Worm (Caenorhabditis elegans) whole organism, L1 larva: ENCODE results near the gene lido-10.
A peak's percentile ranks its signal among the peaks of the same experiment; 100 is the strongest.

Source experiments
- C04F5.9 ChIP-seq: sonication (generic microtip); optimal IDR thresholded peaks from 2 replicates; lab custom pipeline; 2016; ENCODE audit warnings: missing genetic modification characterization, missing compliant biosample characterization
- F16B12.6 ChIP-seq: fragments of 150-350 bp; optimal IDR thresholded peaks from 2 replicates; lab custom pipeline; 2014; ENCODE audit warnings: missing biosample characterization, missing genetic modification characterization
- aly-2 ChIP-seq: fragments of 150-350 bp; optimal IDR thresholded peaks from 2 replicates; lab custom pipeline; 2014; ENCODE audit warnings: missing biosample characterization, missing genetic modification characterization
- ama-1 ChIP-seq: fragments of 150-350 bp; optimal IDR thresholded peaks from 2 replicates; lab custom pipeline; 2014
- ceh-8 ChIP-seq: fragments of 200-800 bp; sonication (Bioruptor generic); optimal IDR thresholded peaks from 2 replicates; lab custom pipeline; 2018; ENCODE audit warnings: mild to moderate bottlenecking, missing genetic modification characterization, moderate library complexity, missing compliant biosample characterization
- egl-27 ChIP-seq, 2 experiments: fragments of 150-350 bp in 1 of 2; sonication (generic microtip); optimal IDR thresholded peaks; 3 replicates each; lab custom pipeline; 2017 to 2018; ENCODE audit warnings: missing biosample characterization in 2 of 2, missing genetic modification characterization in 2 of 2, missing genetic modification reagents in 2 of 2
- fkh-10 ChIP-seq: sonication (generic microtip); optimal IDR thresholded peaks from 2 replicates; lab custom pipeline; 2017; ENCODE audit warnings: missing biosample characterization, missing genetic modification reagents, missing genetic modification characterization
- fkh-4 ChIP-seq: sonication (generic microtip); optimal IDR thresholded peaks from 2 replicates; lab custom pipeline; 2016; ENCODE audit warnings: missing compliant biosample characterization, missing genetic modification characterization, borderline replicate concordance
- hlh-17 ChIP-seq: fragments of 200-800 bp; sonication (Bioruptor generic); optimal IDR thresholded peaks from 2 replicates; lab custom pipeline; 2018; ENCODE audit warnings: missing genetic modification characterization, mild to moderate bottlenecking, missing compliant biosample characterization, moderate library complexity, borderline replicate concordance
- hpl-2 ChIP-seq: fragments of 150-350 bp; optimal IDR thresholded peaks from 2 replicates; lab custom pipeline; 2014; ENCODE audit warnings: missing biosample characterization, missing genetic modification reagents, missing genetic modification characterization
- irx-1 ChIP-seq: sonication (generic microtip); optimal IDR thresholded peaks from 2 replicates; lab custom pipeline; 2016; ENCODE audit warnings: missing genetic modification characterization, missing compliant biosample characterization
- isw-1 ChIP-seq: fragments of 200-800 bp; sonication (Bioruptor generic); IDR thresholded peaks from 2 replicates; pipeline ENCODE4 v1.3.6; 2022; ENCODE audit warnings: missing genetic modification characterization, missing compliant biosample characterization
- jun-1 ChIP-seq: fragments of 150-350 bp; optimal IDR thresholded peaks from 2 replicates; lab custom pipeline; 2014; ENCODE audit warnings: missing biosample characterization, missing genetic modification reagents, missing genetic modification characterization
- lin-13 ChIP-seq: fragments of 150-350 bp; optimal IDR thresholded peaks from 2 replicates; lab custom pipeline; 2014; ENCODE audit warnings: missing biosample characterization, missing genetic modification reagents, missing genetic modification characterization
- lin-14 ChIP-seq: fragments of 200-800 bp; sonication (Bioruptor generic); optimal IDR thresholded peaks from 2 replicates; lab custom pipeline; 2018; ENCODE audit warnings: mild to moderate bottlenecking, missing genetic modification characterization, moderate library complexity, missing compliant biosample characterization
- lin-15B ChIP-seq: fragments of 150-350 bp; sonication (generic microtip); optimal IDR thresholded peaks from 3 replicates; lab custom pipeline; 2014; ENCODE audit warnings: missing biosample characterization, missing genetic modification characterization
- lin-35 ChIP-seq, 2 experiments: fragments of 150-350 bp; optimal IDR thresholded peaks; 2 replicates each; lab custom pipeline; 2014; ENCODE audit warnings: missing biosample characterization in 2 of 2, missing genetic modification characterization in 2 of 2, missing genetic modification reagents in 2 of 2
- lir-3 ChIP-seq: sonication (generic microtip); optimal IDR thresholded peaks from 2 replicates; lab custom pipeline; 2016; ENCODE audit warnings: mild to moderate bottlenecking, missing genetic modification characterization, moderate library complexity, missing compliant biosample characterization; ENCODE audit not compliant: poor library complexity
- mdl-1 ChIP-seq, 2 experiments: fragments of 150-350 bp; optimal IDR thresholded peaks; 2 replicates each; lab custom pipeline; 2014 to 2017; ENCODE audit warnings: missing biosample characterization in 2 of 2, missing genetic modification characterization in 2 of 2, inconsistent platforms in 1 of 2
- mef-2 ChIP-seq: fragments of 150-350 bp; optimal IDR thresholded peaks from 2 replicates; lab custom pipeline; 2014; ENCODE audit warnings: missing biosample characterization, missing genetic modification characterization
- nhr-11 ChIP-seq: fragments of 150-350 bp; optimal IDR thresholded peaks from 2 replicates; lab custom pipeline; 2014; ENCODE audit warnings: missing biosample characterization, missing genetic modification characterization
- nhr-28 ChIP-seq: fragments of 150-350 bp; optimal IDR thresholded peaks from 2 replicates; lab custom pipeline; 2014; ENCODE audit warnings: missing biosample characterization, missing genetic modification characterization
- nhr-47 ChIP-seq: sonication (generic microtip); optimal IDR thresholded peaks from 2 replicates; lab custom pipeline; 2016; ENCODE audit warnings: mild to moderate bottlenecking, missing genetic modification characterization, moderate library complexity, missing compliant biosample characterization
- nhr-71 ChIP-seq: sonication (generic microtip); optimal IDR thresholded peaks from 2 replicates; lab custom pipeline; 2016; ENCODE audit warnings: mild to moderate bottlenecking, missing genetic modification characterization, moderate library complexity, missing compliant biosample characterization
- nhr-77 ChIP-seq: fragments of 150-350 bp; optimal IDR thresholded peaks from 2 replicates; lab custom pipeline; 2014; ENCODE audit warnings: missing biosample characterization, missing genetic modification characterization
- nhr-84 ChIP-seq: sonication (generic microtip); optimal IDR thresholded peaks from 2 replicates; lab custom pipeline; 2017; ENCODE audit warnings: missing biosample characterization, missing genetic modification characterization
- nhr-85 ChIP-seq: sonication (generic microtip); peaks from one replicate; lab custom pipeline; 2016; ENCODE audit warnings: missing genetic modification characterization, inconsistent platforms, missing compliant biosample characterization
- skn-1 ChIP-seq: fragments of 150-350 bp; optimal IDR thresholded peaks from 2 replicates; lab custom pipeline; 2014; ENCODE audit warnings: missing biosample characterization, missing genetic modification characterization
- snpc-4 ChIP-seq: fragments of 150-350 bp; optimal IDR thresholded peaks from 2 replicates; lab custom pipeline; 2014; ENCODE audit warnings: missing biosample characterization, missing genetic modification characterization
- snu-23 ChIP-seq: sonication (generic microtip); optimal IDR thresholded peaks from 2 replicates; lab custom pipeline; 2016; ENCODE audit warnings: missing genetic modification characterization, missing compliant biosample characterization
- sup-37 ChIP-seq: fragments of 200-800 bp; sonication (Bioruptor generic); optimal IDR thresholded peaks from 2 replicates; lab custom pipeline; 2018; ENCODE audit warnings: mild to moderate bottlenecking, missing genetic modification characterization, missing compliant biosample characterization
- tlp-1 ChIP-seq: fragments of 150-350 bp; optimal IDR thresholded peaks from 2 replicates; lab custom pipeline; 2014; ENCODE audit warnings: missing biosample characterization, missing genetic modification characterization
- unc-62 ChIP-seq: fragments of 150-350 bp; optimal IDR thresholded peaks from 2 replicates; lab custom pipeline; 2014; ENCODE audit warnings: missing biosample characterization, missing genetic modification reagents, missing genetic modification characterization
- unc-86 ChIP-seq: sonication (generic microtip); optimal IDR thresholded peaks from 2 replicates; lab custom pipeline; 2016; ENCODE audit warnings: missing genetic modification characterization, missing compliant biosample characterization
- unc-98 ChIP-seq: fragments of 200-800 bp; sonication (Bioruptor generic); IDR thresholded peaks from 2 replicates; pipeline ENCODE4 v1.3.6; 2022; ENCODE audit warnings: missing genetic modification characterization, missing compliant biosample characterization
- zag-1 ChIP-seq: fragments of 150-350 bp; optimal IDR thresholded peaks from 2 replicates; lab custom pipeline; 2014; ENCODE audit warnings: missing biosample characterization, missing genetic modification characterization
- zip-4 ChIP-seq: fragments of 200-800 bp; sonication (Bioruptor generic); optimal IDR thresholded peaks from 2 replicates; lab custom pipeline; 2018; ENCODE audit warnings: mild to moderate bottlenecking, missing genetic modification characterization, moderate library complexity, missing compliant biosample characterization

lido-10 gene

DNA sequence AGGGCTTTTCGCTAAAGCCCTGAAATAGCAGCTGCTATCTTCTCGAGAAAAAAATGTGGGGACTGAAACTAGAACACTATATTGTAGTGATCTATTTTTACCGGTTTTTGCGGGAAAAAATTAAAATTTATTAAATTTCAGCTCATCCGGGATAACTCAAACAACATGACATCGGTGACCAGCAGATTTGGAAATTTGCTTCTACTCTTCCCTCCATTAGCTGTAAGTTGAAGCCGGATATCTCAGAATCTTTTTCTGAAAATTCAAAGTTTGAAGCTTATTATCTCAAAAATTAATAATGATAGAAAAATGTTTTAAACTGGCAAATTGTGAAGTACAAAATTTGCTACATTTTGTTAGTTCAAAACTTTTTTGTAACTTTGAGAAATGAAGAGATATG, 17.9 kb upstream of the lido-10 start:
- no peak for TF ChIP-seq ceh-8 (GFP tag; lab: Kevin White, UChicago)
- TF ChIP-seq nhr-85 (tag; lab: Kevin White, UChicago): no peak
- TF ChIP-seq irx-1 (tag; lab: Kevin White, UChicago): no peak
- no peak for TF ChIP-seq hpl-2 (GFP tag; lab: Kevin White, UChicago)
- TF ChIP-seq nhr-47 (tag; lab: Kevin White, UChicago): no peak
- no peak for TF ChIP-seq mef-2 (tag; lab: Kevin White, UChicago)
- no peak for TF ChIP-seq lin-35 (GFP tag; optimal IDR thresholded peaks at IDR 0.05; lab: Kevin White, UChicago)
- no peak for TF ChIP-seq nhr-28 (tag; lab: Kevin White, UChicago)
- TF ChIP-seq nhr-84 (tag; lab: Kevin White, UChicago): no peak
- TF ChIP-seq unc-86 (tag; lab: Kevin White, UChicago): no peak
- TF ChIP-seq tlp-1: no peak
- TF ChIP-seq skn-1: no peak
- TF ChIP-seq nhr-11 (tag; lab: Kevin White, UChicago): no peak
- no peak for TF ChIP-seq fkh-10 (GFP tag; lab: Kevin White, UChicago)
- no peak for TF ChIP-seq lin-15B (tag; lab: Kevin White, UChicago)
- no peak for TF ChIP-seq jun-1 (tag; lab: Kevin White, UChicago)
- no peak for TF ChIP-seq nhr-77
- no peak for TF ChIP-seq sup-37 (GFP tag; lab: Kevin White, UChicago)
- TF ChIP-seq, all 84 proteins: peak for 0

DNA sequence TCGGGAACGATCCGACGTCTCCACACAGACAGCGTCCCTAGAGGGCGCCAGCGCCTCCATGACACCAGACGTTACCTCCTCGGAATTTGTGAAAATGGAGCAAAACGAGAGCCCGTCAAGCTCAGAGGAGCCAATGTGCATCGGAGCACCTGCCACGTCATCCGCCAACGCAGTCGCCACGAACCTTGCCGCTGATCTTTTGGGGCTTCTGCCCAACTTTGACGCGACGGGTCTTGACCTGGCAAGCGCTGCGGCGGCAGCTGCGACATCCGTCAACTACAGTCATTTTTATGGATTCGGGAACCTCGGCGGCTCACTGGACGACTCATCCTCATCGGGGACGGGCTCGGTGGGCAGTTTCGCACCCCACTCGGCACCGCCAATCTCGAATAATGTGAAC, 16.9 kb upstream of the lido-10 start:
- TF ChIP-seq isw-1 (GFP tag; lab: Robert Waterston, UW): no peak
- no peak for TF ChIP-seq zip-4 (GFP tag; lab: Kevin White, UChicago)
- no peak for TF ChIP-seq F16B12.6 (tag; lab: Kevin White, UChicago)
- TF ChIP-seq fkh-4 (tag; lab: Kevin White, UChicago): no peak
- no peak for TF ChIP-seq unc-98 (GFP tag; lab: Robert Waterston, UW)
- no peak for TF ChIP-seq zag-1 (tag; lab: Kevin White, UChicago)
- no peak for TF ChIP-seq lin-14 (GFP tag; lab: Kevin White, UChicago)
- TF ChIP-seq C04F5.9: no peak
- TF ChIP-seq egl-27 (tag; optimal IDR thresholded peaks at IDR 0.05; lab: Kevin White, UChicago): no peak
- no peak for TF ChIP-seq mdl-1 (tag; optimal IDR thresholded peaks at IDR 0.05; lab: Kevin White, UChicago)
- no peak for TF ChIP-seq snu-23
- TF ChIP-seq nhr-47 (tag; lab: Kevin White, UChicago): no peak
- TF ChIP-seq tlp-1: no peak
- no peak for TF ChIP-seq nhr-71 (tag; lab: Kevin White, UChicago)
- TF ChIP-seq unc-62 (GFP tag; lab: Kevin White, UChicago): no peak
- no peak for TF ChIP-seq hlh-17 (GFP tag; lab: Kevin White, UChicago)
- no peak for TF ChIP-seq lir-3 (tag; lab: Kevin White, UChicago)
- no peak for TF ChIP-seq aly-2 (tag; lab: Kevin White, UChicago)
- no peak for TF ChIP-seq ama-1 (lab: Kevin White, UChicago)
- TF ChIP-seq lin-13: no peak

DNA sequence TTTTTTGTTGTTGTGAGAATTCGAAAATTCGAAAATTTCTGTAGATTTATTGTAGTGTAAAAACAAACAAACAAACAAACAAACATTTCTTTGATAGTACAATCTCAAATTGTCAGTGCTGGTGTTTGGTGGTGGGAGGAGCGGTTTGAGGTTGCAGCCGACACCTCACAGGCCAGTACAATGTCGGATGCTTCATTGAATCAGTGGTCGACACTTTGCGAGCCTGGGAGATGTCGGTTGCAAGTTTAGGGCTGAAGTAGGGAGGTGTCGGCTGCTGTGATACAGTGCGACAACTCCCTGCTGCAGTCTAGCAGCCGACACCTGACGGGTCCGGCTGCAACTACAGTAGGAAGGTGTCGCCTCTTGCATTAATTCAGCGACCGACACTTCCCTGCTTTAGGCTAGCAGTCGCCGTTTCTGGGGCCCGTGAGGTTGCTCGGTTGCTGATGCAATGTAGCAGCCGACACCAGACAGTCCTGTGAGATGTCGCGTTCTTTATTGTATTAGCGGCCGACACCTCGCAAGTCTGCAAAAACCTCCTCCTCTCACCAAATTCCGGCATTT, 16.3 kb upstream of the lido-10 start:
- TF ChIP-seq snpc-4 (tag; lab: Kevin White, UChicago): peak; percentile 47
- no peak for TF ChIP-seq C04F5.9

DNA sequence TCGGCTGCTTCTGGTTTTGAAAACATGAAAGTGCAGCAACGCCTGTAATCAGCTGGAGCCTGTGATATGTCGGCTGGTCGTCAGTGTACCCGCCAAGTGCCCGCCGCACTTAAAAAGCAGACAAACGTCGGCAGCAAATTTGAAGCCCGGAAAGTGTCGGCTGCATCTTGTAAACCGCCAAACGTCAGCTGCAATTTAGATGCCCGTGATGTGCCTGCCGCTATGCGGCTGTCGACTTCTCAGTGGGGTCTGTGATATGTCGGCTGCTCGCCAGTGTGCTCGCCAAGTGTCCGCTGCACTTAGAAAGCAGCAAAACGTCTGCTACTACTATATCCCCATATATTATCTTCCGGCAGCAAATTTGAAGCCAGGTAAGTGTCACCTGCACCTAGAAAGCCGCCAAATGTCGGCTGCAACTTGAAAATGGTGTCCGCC, 15.2 kb upstream of the lido-10 start:
- no peak for TF ChIP-seq snu-23
- peak; percentile 2 for TF ChIP-seq snpc-4 (tag; lab: Kevin White, UChicago)
- TF ChIP-seq, all 84 proteins: peak for 1
